Worm (Caenorhabditis elegans) whole organism, L2 larva: ENCODE results near the gene sgk-1.
"Not testable (repeated sequence)": the region's sequence is repeated elsewhere in the genome, so short reads cannot be mapped to it uniquely, and the experiment has no call there.

Experiments used
- F13H6.1 ChIP-seq: sonication (generic microtip); optimal IDR thresholded peaks from 2 replicates; lab custom pipeline; 2016; ENCODE audit warnings: missing genetic modification characterization, missing compliant biosample characterization
- R02D3.7 ChIP-seq: fragments of 150-350 bp; optimal IDR thresholded peaks from 2 replicates; lab custom pipeline; 2014; ENCODE audit warnings: missing biosample characterization, missing genetic modification characterization
- alr-1 ChIP-seq: fragments of 150-350 bp; optimal IDR thresholded peaks from 2 replicates; lab custom pipeline; 2014; ENCODE audit warnings: missing biosample characterization, missing genetic modification characterization
- aly-2 ChIP-seq: fragments of 150-350 bp; optimal IDR thresholded peaks from 2 replicates; lab custom pipeline; 2014; ENCODE audit warnings: missing biosample characterization, missing genetic modification characterization
- ceh-16 ChIP-seq: fragments of 150-350 bp; optimal IDR thresholded peaks from 2 replicates; lab custom pipeline; 2014; ENCODE audit warnings: missing biosample characterization, missing genetic modification characterization
- dmd-4 ChIP-seq: sonication (generic microtip); optimal IDR thresholded peaks from 2 replicates; lab custom pipeline; 2017; ENCODE audit warnings: missing biosample characterization, missing genetic modification characterization
- lin-13 ChIP-seq: fragments of 150-350 bp; optimal IDR thresholded peaks from 2 replicates; lab custom pipeline; 2014; ENCODE audit warnings: missing biosample characterization, missing genetic modification reagents, missing genetic modification characterization
- mab-5 ChIP-seq: fragments of 150-350 bp; optimal IDR thresholded peaks from 2 replicates; lab custom pipeline; 2014; ENCODE audit warnings: missing biosample characterization, missing genetic modification characterization
- nhr-10 ChIP-seq: sonication (generic microtip); optimal IDR thresholded peaks from 2 replicates; lab custom pipeline; 2017; ENCODE audit warnings: missing biosample characterization, missing genetic modification characterization
- nhr-12 ChIP-seq: fragments of 150-350 bp; optimal IDR thresholded peaks from 2 replicates; lab custom pipeline; 2014; ENCODE audit warnings: missing biosample characterization, missing genetic modification characterization
- nhr-237 ChIP-seq: fragments of 150-350 bp; optimal IDR thresholded peaks from 2 replicates; lab custom pipeline; 2014; ENCODE audit warnings: missing biosample characterization, missing genetic modification characterization
- nhr-6 ChIP-seq: fragments of 150-350 bp; optimal IDR thresholded peaks from 2 replicates; lab custom pipeline; 2014; ENCODE audit warnings: missing biosample characterization, missing genetic modification characterization
- unc-62 ChIP-seq: fragments of 150-350 bp; optimal IDR thresholded peaks from 2 replicates; lab custom pipeline; 2014; ENCODE audit warnings: missing biosample characterization, missing genetic modification reagents, missing genetic modification characterization

DNA sequence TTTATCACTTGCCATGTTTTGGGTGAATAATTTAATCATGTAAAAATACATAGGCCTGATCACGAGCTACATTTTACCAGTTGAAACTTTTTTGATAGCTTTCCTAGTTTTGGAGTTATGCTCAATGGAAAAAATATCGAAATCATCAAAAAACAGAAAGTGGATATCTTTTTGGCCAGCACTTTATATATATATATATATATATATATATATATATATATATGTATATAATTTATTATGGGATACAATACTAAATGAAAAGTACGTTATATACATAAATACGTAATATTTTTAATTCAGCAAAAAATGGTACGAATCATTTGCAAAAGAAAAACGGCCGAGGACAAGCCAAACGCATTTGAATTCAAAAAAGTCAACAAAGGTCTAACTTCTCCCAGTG, 42.2 kb downstream of the sgk-1 start, which contains the start of gene F23A7.3:
- not testable (repeated sequence) for TF ChIP-seq nhr-237 (tag; lab: Kevin White, UChicago); aly-2 (tag; lab: Kevin White, UChicago); mab-5 (tag; lab: Kevin White, UChicago); alr-1 (tag; lab: Kevin White, UChicago); nhr-10 (tag; lab: Kevin White, UChicago); ceh-16; dmd-4 (tag; lab: Kevin White, UChicago); lin-13 (GFP tag; lab: Kevin White, UChicago); nhr-6 (tag; lab: Kevin White, UChicago); nhr-12; R02D3.7 (tag; lab: Kevin White, UChicago); unc-62; F13H6.1 (tag; lab: Kevin White, UChicago)
